Fruit fly (Drosophila melanogaster): ENCODE data around the gene Nbr.
A peak's percentile ranks its signal among the peaks of the same experiment; 100 is the strongest.

The Nbr gene

dm6 chr2L:21158554-21158953 is 4.3 kb downstream of the Nbr start, which contains the start of the genes Coq3 and Pld3 (continued):
- peak; percentile 86 for TF ChIP-seq PHDP (tag; optimal IDR thresholded peaks at IDR 0.05)
- peak; percentile 86 for TF ChIP-seq CG7839 (tag; optimal IDR thresholded peaks at IDR 0.05)
- TF ChIP-seq CG15073 (GFP tag; optimal IDR thresholded peaks at IDR 0.05): no peak
- peak; percentile 52 for TF ChIP-seq CG3065 (GFP tag; optimal IDR thresholded peaks at IDR 0.05)
- TF ChIP-seq pnt (GFP tag; optimal IDR thresholded peaks at IDR 0.05): peak; percentile 50
- peak; percentile 75 for TF ChIP-seq CG5245 (GFP tag; optimal IDR thresholded peaks at IDR 0.05)
- TF ChIP-seq HLH54F (GFP tag; optimal IDR thresholded peaks at IDR 0.05): peak; percentile 71
- no peak for TF ChIP-seq CkIIα-i1 (GFP tag; IDR thresholded peaks at IDR 0.05)
- peak; percentile 66 for TF ChIP-seq CG4328 (GFP tag; optimal IDR thresholded peaks at IDR 0.05)
- TF ChIP-seq Asciz (GFP tag; optimal IDR thresholded peaks at IDR 0.05): peak; percentile 80
- peak; percentile 85 for TF ChIP-seq Hsf (GFP tag; optimal IDR thresholded peaks at IDR 0.05)
- TF ChIP-seq NK7.1 (GFP tag; optimal IDR thresholded peaks at IDR 0.05): peak; percentile 0
- peak; percentile 69 for TF ChIP-seq CG10366 (GFP tag; IDR thresholded peaks at IDR 0.05)
- TF ChIP-seq ac (GFP tag; optimal IDR thresholded peaks at IDR 0.05): peak; percentile 47
- TF ChIP-seq ems (GFP tag; optimal IDR thresholded peaks at IDR 0.05): peak; percentile 71
- peak; percentile 6 for TF ChIP-seq CG10431 (GFP tag; optimal IDR thresholded peaks at IDR 0.05)
- TF ChIP-seq CG9437 (GFP tag; optimal IDR thresholded peaks at IDR 0.05): peak; percentile 59
- peak; percentile 81 to 87 for TF ChIP-seq bsh (GFP tag; optimal IDR thresholded peaks at IDR 0.05)
- 0 out of 2 replicates have a peak, but pooled peaks have one; percentile 13 for TF ChIP-seq peb (GFP tag; IDR thresholded peaks at IDR 0.05)
- peak; percentile 81 for TF ChIP-seq sens-2 (GFP tag; IDR thresholded peaks at IDR 0.05)
- peak; percentile 83 for TF ChIP-seq zfh2 (GFP tag; optimal IDR thresholded peaks at IDR 0.05)
- no peak for TF ChIP-seq HmgD (GFP tag; optimal IDR thresholded peaks at IDR 0.05)
- peak; percentile 69 for TF ChIP-seq CG13624 (GFP tag; optimal IDR thresholded peaks at IDR 0.05)
- TF ChIP-seq pho (GFP tag; optimal IDR thresholded peaks at IDR 0.05): peak; percentile 80
- TF ChIP-seq Opbp (GFP tag; IDR thresholded peaks at IDR 0.05; ENCODE audit: partially characterized antibody): no peak
- TF ChIP-seq prd (optimal IDR thresholded peaks at IDR 0.05): no peak
- TF ChIP-seq prd (GFP tag; IDR thresholded peaks at IDR 0.05): peak; percentile 85
- peak; percentile 25 for TF ChIP-seq en (GFP tag; optimal IDR thresholded peaks at IDR 0.05)
- peak; percentile 56 for TF ChIP-seq Adf1 (GFP tag; IDR thresholded peaks at IDR 0.05)
- no peak for TF ChIP-seq lov (optimal IDR thresholded peaks at IDR 0.05)
- TF ChIP-seq lov (GFP tag; IDR thresholded peaks at IDR 0.05): peak; percentile 80; the same call in 1 of the 3 replicates
- TF ChIP-seq CG12155 (GFP tag; optimal IDR thresholded peaks at IDR 0.05): peak; percentile 88
- TF ChIP-seq GATAe (GFP tag; conservative IDR thresholded peaks at IDR 0.05): no peak
- TF ChIP-seq kay (GFP tag; optimal IDR thresholded peaks at IDR 0.05): peak; percentile 66
- no peak for TF ChIP-seq emc (GFP tag; optimal IDR thresholded peaks at IDR 0.05)
- peak; percentile 88 for TF ChIP-seq CG30403 (GFP tag; optimal IDR thresholded peaks at IDR 0.05)
- TF ChIP-seq ash1 (GFP tag; optimal IDR thresholded peaks at IDR 0.05): peak; percentile 37
- peak; percentile 78 for TF ChIP-seq lmd (GFP tag; IDR thresholded peaks at IDR 0.05)
- peak; percentile 58; the same call in 1 of the 2 replicates for TF ChIP-seq CG32767 (GFP tag; IDR thresholded peaks at IDR 0.05)
- peak; percentile 62 for TF ChIP-seq bab2 (GFP tag; optimal IDR thresholded peaks at IDR 0.05)
- peak; percentile 58 for TF ChIP-seq fu2 (GFP tag; optimal IDR thresholded peaks at IDR 0.05)
- TF ChIP-seq zfh1 (GFP tag; IDR thresholded peaks at IDR 0.05): peak; percentile 90
- peak; percentile 81 for TF ChIP-seq MBD-R2 (GFP tag; IDR thresholded peaks at IDR 0.05)
- TF ChIP-seq gsb-n (tag; optimal IDR thresholded peaks at IDR 0.05): peak; percentile 61
- peak; percentile 57 for TF ChIP-seq twi (tag; optimal IDR thresholded peaks at IDR 0.05)
- peak; percentile 85 for TF ChIP-seq CG11695 (GFP tag; IDR thresholded peaks at IDR 0.05)
- peak; percentile 83 for TF ChIP-seq grau (tag; optimal IDR thresholded peaks at IDR 0.05)
- no peak for TF ChIP-seq yki (optimal IDR thresholded peaks at IDR 0.05)
- TF ChIP-seq salm (tag; optimal IDR thresholded peaks at IDR 0.05): peak; percentile 50
- TF ChIP-seq Abd-B (GFP tag; optimal IDR thresholded peaks at IDR 0.05): peak; percentile 60
- no peak for TF ChIP-seq CG6791 (GFP tag; IDR thresholded peaks at IDR 0.05; ENCODE audit: partially characterized antibody)
- TF ChIP-seq CG14965 (GFP tag; optimal IDR thresholded peaks at IDR 0.05; ENCODE audit: borderline replicate concordance): no peak
- TF ChIP-seq CG12659 (GFP tag; optimal IDR thresholded peaks at IDR 0.05): peak; percentile 84
